Fruit fly (Drosophila melanogaster) whole organism, prepupa: ENCODE data around the gene Myt1.

Source experiments
- CG10631 ChIP-seq: fragments of 200-800 bp; sonication (Bioruptor generic); optimal IDR thresholded peaks from 2 replicates; lab custom pipeline; 2016; ENCODE audit warnings: missing biosample characterization, missing genetic modification characterization
- CG10669 ChIP-seq: fragments of 200-800 bp; sonication (Bioruptor generic); optimal IDR thresholded peaks from 3 replicates; lab custom pipeline; 2018; ENCODE audit warnings: missing biosample characterization, mild to moderate bottlenecking, missing genetic modification characterization, moderate library complexity
- CG11294 ChIP-seq: fragments of 200-800 bp; sonication (Bioruptor generic); IDR thresholded peaks from 2 replicates; pipeline ENCODE4 v1.3.6; 2022; ENCODE audit warnings: missing biosample characterization, missing genetic modification characterization
- CG11762 ChIP-seq: fragments of 200-800 bp; sonication (Bioruptor generic); optimal IDR thresholded peaks from 3 replicates; lab custom pipeline; 2016; ENCODE audit warnings: missing biosample characterization, missing genetic modification characterization; ENCODE audit not compliant: insufficient read depth
- CG1621 ChIP-seq: fragments of 200-800 bp; sonication (Bioruptor generic); optimal IDR thresholded peaks from 3 replicates; lab custom pipeline; 2018; ENCODE audit warnings: missing biosample characterization, mild to moderate bottlenecking, missing genetic modification characterization
- CG16779 ChIP-seq: fragments of 200-800 bp; sonication (Bioruptor generic); optimal IDR thresholded peaks from 3 replicates; lab custom pipeline; 2017; ENCODE audit warnings: missing biosample characterization, mild to moderate bottlenecking, missing genetic modification characterization
- CG31627 ChIP-seq: fragments of 200-800 bp; sonication (Bioruptor generic); optimal IDR thresholded peaks from 3 replicates; lab custom pipeline; 2016; ENCODE audit warnings: missing biosample characterization, missing genetic modification characterization
- CG32006 ChIP-seq: fragments of 200-800 bp; sonication (Bioruptor generic); optimal IDR thresholded peaks from 3 replicates; lab custom pipeline; 2017; ENCODE audit warnings: missing biosample characterization, mild to moderate bottlenecking, missing genetic modification characterization
- CG34406 ChIP-seq: fragments of 200-800 bp; sonication (Bioruptor generic); optimal IDR thresholded peaks from 3 replicates; lab custom pipeline; 2016; ENCODE audit warnings: missing biosample characterization, missing genetic modification characterization
- CG3919 ChIP-seq: fragments of 200-800 bp; sonication (Bioruptor generic); optimal IDR thresholded peaks from 3 replicates; lab custom pipeline; 2016; ENCODE audit warnings: missing biosample characterization, missing genetic modification characterization
- CG6163 ChIP-seq: fragments of 200-800 bp; sonication (Bioruptor generic); IDR thresholded peaks from 3 replicates; pipeline ENCODE4 v1.3.6; 2022; ENCODE audit warnings: missing biosample characterization, missing genetic modification characterization
- CG6276 ChIP-seq: fragments of 200-800 bp; sonication (Bioruptor generic); optimal IDR thresholded peaks from 2 replicates; lab custom pipeline; 2017; ENCODE audit warnings: missing biosample characterization, mild to moderate bottlenecking, missing genetic modification characterization
- CG6808 ChIP-seq: fragments of 200-800 bp; sonication (Bioruptor generic); optimal IDR thresholded peaks from 3 replicates; lab custom pipeline; 2017; ENCODE audit warnings: missing biosample characterization, missing genetic modification characterization, mild to moderate bottlenecking, moderate library complexity, missing genetic modification reagents
- CG7368 ChIP-seq: fragments of 200-800 bp; sonication (Bioruptor generic); optimal IDR thresholded peaks from 3 replicates; lab custom pipeline; 2016; ENCODE audit warnings: missing biosample characterization, missing genetic modification characterization
- CG8119 ChIP-seq: fragments of 200-800 bp; sonication (Bioruptor generic); IDR thresholded peaks from 3 replicates; pipeline ENCODE4 v1.3.6; 2022; ENCODE audit warnings: missing biosample characterization, missing genetic modification characterization
- CG8632 ChIP-seq: fragments of 200-800 bp; sonication (Bioruptor generic); optimal IDR thresholded peaks from 3 replicates; lab custom pipeline; 2016; ENCODE audit warnings: missing biosample characterization, missing genetic modification characterization
- CG9139 ChIP-seq: fragments of 200-800 bp; sonication (Bioruptor generic); optimal IDR thresholded peaks from 3 replicates; lab custom pipeline; 2017; ENCODE audit warnings: missing biosample characterization, mild to moderate bottlenecking, missing genetic modification characterization
- Eip75B ChIP-seq: fragments of 200-800 bp; sonication (Bioruptor generic); optimal IDR thresholded peaks from 3 replicates; lab custom pipeline; 2016; ENCODE audit warnings: missing biosample characterization, missing genetic modification characterization
- Eip78C ChIP-seq: fragments of 200-800 bp; sonication (Bioruptor generic); peaks from one replicate; lab custom pipeline; 2016; ENCODE audit warnings: missing biosample characterization, missing genetic modification characterization
- Ets21C ChIP-seq: fragments of 200-800 bp; sonication (Bioruptor generic); optimal IDR thresholded peaks from 3 replicates; lab custom pipeline; 2016; ENCODE audit warnings: missing biosample characterization, missing genetic modification characterization
- Ets96B ChIP-seq: fragments of 200-800 bp; optimal IDR thresholded peaks from 2 replicates; lab custom pipeline; 2019; ENCODE audit warnings: missing biosample characterization, mild to moderate bottlenecking, missing genetic modification characterization, moderate library complexity
- Gug ChIP-seq: fragments of 200-800 bp; sonication (Bioruptor generic); IDR thresholded peaks from 2 replicates; pipeline ENCODE4 v1.3.6; 2022; ENCODE audit warnings: missing biosample characterization, missing genetic modification characterization
- Hr38 ChIP-seq: sonication (Bioruptor generic); optimal IDR thresholded peaks from 2 replicates; lab custom pipeline; 2016; ENCODE audit warnings: missing biosample characterization, missing genetic modification characterization
- Hr39 ChIP-seq: fragments of 200-800 bp; sonication (Bioruptor generic); optimal IDR thresholded peaks from 2 replicates; lab custom pipeline; 2016; ENCODE audit warnings: missing biosample characterization, missing genetic modification characterization
- Hr4 ChIP-seq: fragments of 200-800 bp; sonication (Bioruptor generic); optimal IDR thresholded peaks from 3 replicates; lab custom pipeline; 2016; ENCODE audit warnings: missing biosample characterization, missing genetic modification characterization
- Lpt ChIP-seq: fragments of 200-800 bp; sonication (Bioruptor generic); optimal IDR thresholded peaks from 3 replicates; lab custom pipeline; 2016; ENCODE audit warnings: missing biosample characterization, missing genetic modification characterization
- Met ChIP-seq: fragments of 200-800 bp; sonication (Bioruptor generic); optimal IDR thresholded peaks from 3 replicates; lab custom pipeline; 2016; ENCODE audit warnings: missing biosample characterization, missing genetic modification characterization
- OdsH ChIP-seq: fragments of 200-800 bp; sonication (Bioruptor generic); optimal IDR thresholded peaks from 3 replicates; lab custom pipeline; 2016; ENCODE audit warnings: missing biosample characterization, missing genetic modification characterization
- Smox ChIP-seq: fragments of 200-800 bp; sonication (Bioruptor generic); optimal IDR thresholded peaks from 3 replicates; lab custom pipeline; 2016; ENCODE audit warnings: missing biosample characterization, missing genetic modification characterization
- Sox102F ChIP-seq: fragments of 200-800 bp; sonication (Bioruptor generic); optimal IDR thresholded peaks from 2 replicates; lab custom pipeline; 2016; ENCODE audit warnings: missing biosample characterization, mild to moderate bottlenecking, missing genetic modification characterization
- Sox14 ChIP-seq: fragments of 200-800 bp; sonication (Bioruptor generic); optimal IDR thresholded peaks from 3 replicates; lab custom pipeline; 2016; ENCODE audit warnings: missing biosample characterization, missing genetic modification characterization
- achi ChIP-seq: fragments of 200-800 bp; sonication (Bioruptor generic); optimal IDR thresholded peaks from 3 replicates; lab custom pipeline; 2016; ENCODE audit warnings: missing biosample characterization, missing genetic modification characterization
- cyc ChIP-seq: fragments of 200-800 bp; sonication (Bioruptor generic); optimal IDR thresholded peaks from 3 replicates; lab custom pipeline; 2016; ENCODE audit warnings: missing biosample characterization, missing genetic modification characterization
- dac ChIP-seq: fragments of 200-800 bp; sonication (Bioruptor generic); optimal IDR thresholded peaks from 2 replicates; lab custom pipeline; 2017; ENCODE audit warnings: missing biosample characterization, mild to moderate bottlenecking, missing genetic modification characterization
- dsx ChIP-seq: fragments of 200-800 bp; optimal IDR thresholded peaks from 3 replicates; lab custom pipeline; 2019; ENCODE audit warnings: missing biosample characterization, mild to moderate bottlenecking, missing genetic modification characterization, moderate library complexity; ENCODE audit not compliant: poor library complexity, severe bottlenecking
- eg ChIP-seq: fragments of 200-800 bp; sonication (Bioruptor generic); IDR thresholded peaks from 3 replicates; pipeline ENCODE4 v1.3.6; 2022; ENCODE audit warnings: missing biosample characterization, missing genetic modification characterization
- esn ChIP-seq: fragments of 200-800 bp; sonication (Bioruptor generic); optimal IDR thresholded peaks from 2 replicates; lab custom pipeline; 2016; ENCODE audit warnings: missing biosample characterization, mild to moderate bottlenecking, missing genetic modification characterization, moderate library complexity
- fd59A ChIP-seq: fragments of 200-800 bp; sonication (Bioruptor generic); optimal IDR thresholded peaks from 2 replicates; lab custom pipeline; 2017; ENCODE audit warnings: missing biosample characterization, mild to moderate bottlenecking, missing genetic modification characterization, missing genetic modification reagents
- fkh ChIP-seq: fragments of 200-800 bp; sonication (Bioruptor generic); optimal IDR thresholded peaks from 3 replicates; lab custom pipeline; 2017; ENCODE audit warnings: missing biosample characterization, mild to moderate bottlenecking, missing genetic modification characterization, moderate library complexity
- lz ChIP-seq: fragments of 200-800 bp; sonication (Bioruptor generic); optimal IDR thresholded peaks from 3 replicates; lab custom pipeline; 2016; ENCODE audit warnings: missing biosample characterization, missing genetic modification characterization
- net ChIP-seq: fragments of 200-800 bp; sonication (Bioruptor generic); optimal IDR thresholded peaks from 3 replicates; lab custom pipeline; 2016; ENCODE audit warnings: missing biosample characterization, missing genetic modification characterization
- salr ChIP-seq, 2 experiments: fragments of 200-800 bp; sonication (Bioruptor generic); optimal IDR thresholded peaks; 3 replicates each; lab custom pipeline; 2016 to 2018; ENCODE audit warnings: missing biosample characterization in 2 of 2, missing genetic modification characterization in 2 of 2, mild to moderate bottlenecking in 1 of 2
- topi ChIP-seq: fragments of 200-800 bp; sonication (Bioruptor generic); optimal IDR thresholded peaks from 3 replicates; lab custom pipeline; 2016; ENCODE audit warnings: missing biosample characterization, missing genetic modification characterization
- vri ChIP-seq: fragments of 200-800 bp; sonication (Bioruptor generic); optimal IDR thresholded peaks from 3 replicates; lab custom pipeline; 2016; ENCODE audit warnings: missing biosample characterization, mild to moderate bottlenecking, missing genetic modification characterization

Gene Myt1

dm6 chr3L:5807370-5808100, 28.1 kb upstream of the Myt1 start (continued):
- TF ChIP-seq CG32006 (peak; percentile 2), CG8119 (peak; percentile 34; the same call in 1 of the 3 replicates), Lpt (GFP tag; lab: Kevin White, UChicago) (no peak), Eip75B (GFP tag; lab: Kevin White, UChicago) (no peak), fkh (GFP tag; lab: Kevin White, UChicago) (peak; percentile 90), CG31627 (GFP tag; lab: Kevin White, UChicago) (no peak), CG3919 (GFP tag; lab: Kevin White, UChicago) (peak; percentile 3), Eip78C (GFP tag; lab: Kevin White, UChicago) (peak; percentile 2), cyc (GFP tag; lab: Kevin White, UChicago) (no peak), CG6276 (GFP tag; lab: Kevin White, UChicago) (no peak), CG7368 (peak; percentile 50), CG11762 (no peak), CG34406 (no peak), CG10669 (GFP tag; lab: Kevin White, UChicago) (no peak), Ets96B (tag; lab: Kevin White, UChicago) (no peak)

- TF ChIP-seq Hr39 (GFP tag; lab: Kevin White, UChicago), result no peak
- TF ChIP-seq CG1621 (tag; lab: Kevin White, UChicago), result no peak
- no peak for TF ChIP-seq CG11762
- TF ChIP-seq Gug (GFP tag; lab: Robert Waterston, UW), result no peak
- TF ChIP-seq CG3919 (GFP tag; lab: Kevin White, UChicago), result no peak
- no peak for TF ChIP-seq Lpt (GFP tag; lab: Kevin White, UChicago)
- TF ChIP-seq esn (GFP tag; lab: Kevin White, UChicago), result no peak
- TF ChIP-seq CG10631 (GFP tag; lab: Kevin White, UChicago), result no peak
- TF ChIP-seq CG9139 (GFP tag; lab: Kevin White, UChicago), result no peak
These were observed 23.3 kb upstream of the Myt1 start, which contains the start of gene CG42272 for dm6 chr3L:5802733-5803132. Gene CG42272, plus strand, starts transcription at chr3L:5803033.

dm6 chr3L:5802063-5802531, 22.7 kb upstream of the Myt1 start:
- no peak for TF ChIP-seq Smox (GFP tag; lab: Kevin White, UChicago)
- no peak for TF ChIP-seq CG9139 (GFP tag; lab: Kevin White, UChicago)
- no peak for TF ChIP-seq dsx (GFP tag; lab: Kevin White, UChicago)
- peak; percentile 24 for TF ChIP-seq CG1621 (tag; lab: Kevin White, UChicago)
- TF ChIP-seq Sox102F (GFP tag; lab: Kevin White, UChicago), result no peak
- no peak for TF ChIP-seq fd59A (GFP tag; lab: Kevin White, UChicago)
- TF ChIP-seq CG10631 (GFP tag; lab: Kevin White, UChicago), result no peak
- no peak for TF ChIP-seq CG8632 (GFP tag; lab: Kevin White, UChicago)
- TF ChIP-seq Sox14 (GFP tag; lab: Kevin White, UChicago), result no peak
- TF ChIP-seq topi, result no peak
- no peak for TF ChIP-seq salr (GFP tag; optimal IDR thresholded peaks at IDR 0.05; lab: Kevin White, UChicago)
- no peak for TF ChIP-seq lz (GFP tag; lab: Kevin White, UChicago)
- TF ChIP-seq Met, result no peak
- TF ChIP-seq CG6808 (GFP tag; lab: Kevin White, UChicago), result no peak
- no peak for TF ChIP-seq cyc (GFP tag; lab: Kevin White, UChicago)
- TF ChIP-seq CG6163 (GFP tag; lab: Robert Waterston, UW), result no peak
- peak; percentile 32 for TF ChIP-seq Lpt (GFP tag; lab: Kevin White, UChicago)
- TF ChIP-seq Gug (GFP tag; lab: Robert Waterston, UW), result no peak
- no peak for TF ChIP-seq CG11294 (GFP tag; lab: Robert Waterston, UW)
- TF ChIP-seq CG6276 (GFP tag; lab: Kevin White, UChicago), result peak; percentile 61
- TF ChIP-seq OdsH (GFP tag; lab: Kevin White, UChicago), result no peak
- TF ChIP-seq CG10669 (GFP tag; lab: Kevin White, UChicago), result no peak
- peak; percentile 51; the same call in 1 of the 3 replicates for TF ChIP-seq eg (GFP tag; lab: Robert Waterston, UW)
- no peak for TF ChIP-seq CG7368
- no peak for TF ChIP-seq Hr4 (GFP tag; lab: Kevin White, UChicago)
- no peak for TF ChIP-seq vri (GFP tag; lab: Kevin White, UChicago)
- TF ChIP-seq Ets96B (tag; lab: Kevin White, UChicago), result no peak
- no peak for TF ChIP-seq Hr39 (GFP tag; lab: Kevin White, UChicago)
- no peak for TF ChIP-seq dac (GFP tag; lab: Kevin White, UChicago)
- no peak for TF ChIP-seq net (GFP tag; lab: Kevin White, UChicago)
- peak; percentile 8 for TF ChIP-seq CG34406
- no peak for TF ChIP-seq Ets21C (GFP tag; lab: Kevin White, UChicago)
- TF ChIP-seq CG16779 (tag; lab: Kevin White, UChicago), result no peak
- no peak for TF ChIP-seq achi (GFP tag; lab: Kevin White, UChicago)
- TF ChIP-seq CG8119, result peak; percentile 46; the same call in 1 of the 3 replicates
- TF ChIP-seq Hr38 (GFP tag; lab: Kevin White, UChicago), result no peak
